Worm (Caenorhabditis elegans) whole organism, L1 larva: ENCODE results near the gene Y75B12B.10.

Experiments used
- hlh-17 ChIP-seq: fragments of 200-800 bp; sonication (Bioruptor generic); optimal IDR thresholded peaks from 2 replicates; lab custom pipeline; 2018; ENCODE audit warnings: missing genetic modification characterization, mild to moderate bottlenecking, missing compliant biosample characterization, moderate library complexity, borderline replicate concordance
- mdl-1 ChIP-seq, 2 experiments: fragments of 150-350 bp; optimal IDR thresholded peaks; 2 replicates each; lab custom pipeline; 2014 to 2017; ENCODE audit warnings: missing biosample characterization in 2 of 2, missing genetic modification characterization in 2 of 2, inconsistent platforms in 1 of 2
- nhr-237 ChIP-seq: fragments of 150-350 bp; optimal IDR thresholded peaks from 2 replicates; lab custom pipeline; 2014; ENCODE audit warnings: missing biosample characterization, missing genetic modification characterization
- sptf-1 ChIP-seq: fragments of 150-350 bp; optimal IDR thresholded peaks from 2 replicates; lab custom pipeline; 2014; ENCODE audit warnings: missing biosample characterization, missing genetic modification characterization
- ztf-11 ChIP-seq, 2 experiments: sonication (generic microtip); optimal IDR thresholded peaks; 2 replicates each; lab custom pipeline; 2016 to 2017; ENCODE audit warnings: missing genetic modification characterization in 2 of 2, missing biosample characterization in 1 of 2, missing compliant biosample characterization in 1 of 2

ce11 chrV:15152010-15152409 lies 47.9 kb upstream of the Y75B12B.10 start:
- TF ChIP-seq nhr-237 = no peak
- TF ChIP-seq hlh-17 (GFP tag; lab: Kevin White, UChicago) = no peak
- no peak for TF ChIP-seq ztf-11 (tag; optimal IDR thresholded peaks at IDR 0.05; lab: Kevin White, UChicago)
- TF ChIP-seq sptf-1 (tag; lab: Kevin White, UChicago) = no peak
- TF ChIP-seq mdl-1 (tag; optimal IDR thresholded peaks at IDR 0.05; lab: Kevin White, UChicago) = no peak
